Fruit fly (Drosophila melanogaster): ENCODE data around the gene CG7857.

Gene CG7857

DNA sequence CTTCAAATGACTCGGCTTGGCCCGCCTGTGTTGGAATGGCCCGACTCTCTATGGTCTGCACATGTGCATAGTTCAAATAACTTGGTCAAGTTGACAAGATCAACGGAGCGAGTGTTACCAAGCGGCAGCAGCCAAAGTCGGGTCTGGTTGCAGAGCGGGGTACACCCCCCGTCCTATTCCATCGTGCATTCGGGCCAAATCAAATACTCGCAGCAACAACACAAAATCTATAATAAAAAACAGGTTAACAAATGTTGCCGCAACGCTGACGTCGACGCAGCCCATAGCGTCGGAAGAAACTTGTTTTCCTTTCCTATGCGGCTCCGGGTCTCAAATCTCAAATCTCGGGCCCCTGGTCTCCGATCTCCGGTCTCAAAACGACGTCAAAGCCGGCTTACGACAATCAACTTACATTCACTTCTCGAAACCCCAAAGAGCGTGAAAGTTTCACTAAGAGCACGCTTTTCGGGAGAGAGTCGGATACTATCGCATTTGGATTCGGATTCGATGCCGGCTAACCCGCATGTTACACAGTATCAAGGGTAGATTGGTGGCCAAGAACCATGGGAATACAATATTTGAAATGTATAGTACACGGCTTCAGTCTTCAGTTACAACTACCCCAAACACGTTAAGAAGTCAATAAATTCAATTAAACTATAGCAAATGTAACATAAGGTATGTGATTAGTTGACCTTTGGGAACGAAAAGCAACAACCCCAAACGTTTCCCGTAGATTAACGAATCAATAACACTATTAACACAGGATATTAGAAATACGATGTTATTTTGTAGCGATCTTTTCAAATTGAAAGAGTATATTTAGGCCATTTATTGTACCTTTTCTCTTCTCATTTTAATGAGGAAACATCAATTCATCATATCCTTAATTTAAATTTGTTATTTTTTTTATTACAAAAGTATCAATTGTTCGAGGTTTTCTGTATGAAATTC lies 29.9 kb upstream of the CG7857 start:
- no peak for TF ChIP-seq CrebB (tag; optimal IDR thresholded peaks at IDR 0.05)
- peak; percentile 6 for TF ChIP-seq CG5180 (GFP tag; optimal IDR thresholded peaks at IDR 0.05)
- peak; percentile 59 for TF ChIP-seq CG8944 (GFP tag; optimal IDR thresholded peaks at IDR 0.05)
- peak; percentile 31; the same call in 1 of the 3 replicates for TF ChIP-seq CG34224 (GFP tag; IDR thresholded peaks at IDR 0.05; ENCODE audit: partially characterized antibody)
- no peak for TF ChIP-seq CG8478 (optimal IDR thresholded peaks at IDR 0.05)
- peak; percentile 17; the same call in 1 of the 3 replicates for TF ChIP-seq CG11695 (GFP tag; IDR thresholded peaks at IDR 0.05)
- TF ChIP-seq abd-A (tag; optimal IDR thresholded peaks at IDR 0.05), result peak; percentile 28
- peak; percentile 73 for TF ChIP-seq grau (tag; optimal IDR thresholded peaks at IDR 0.05)
- TF ChIP-seq CG7556 (GFP tag; optimal IDR thresholded peaks at IDR 0.05), result peak; percentile 92
- TF ChIP-seq CG11247 (GFP tag; IDR thresholded peaks at IDR 0.05), result no peak
- TF ChIP-seq tll (GFP tag; optimal IDR thresholded peaks at IDR 0.05), result no peak
- peak; percentile 3 for TF ChIP-seq exex (tag; optimal IDR thresholded peaks at IDR 0.05)
- TF ChIP-seq CG7372 (GFP tag; IDR thresholded peaks at IDR 0.05), result peak; percentile 44; the same call in 1 of the 2 replicates
- TF ChIP-seq Dll (GFP tag; IDR thresholded peaks at IDR 0.05; ENCODE audit: partially characterized antibody), result 0 out of 4 replicates have a peak, but pooled peaks have one; percentile 5
- peak; percentile 68 for TF ChIP-seq Abd-B (GFP tag; optimal IDR thresholded peaks at IDR 0.05)
- TF ChIP-seq CG2889 (GFP tag; IDR thresholded peaks at IDR 0.05), result no peak
- peak; percentile 3 for TF ChIP-seq CG13894 (tag; optimal IDR thresholded peaks at IDR 0.05)
- peak; percentile 15 for TF ChIP-seq CG10431 (GFP tag; optimal IDR thresholded peaks at IDR 0.05)
- TF ChIP-seq CG18011 (GFP tag; optimal IDR thresholded peaks at IDR 0.05), result peak; percentile 11
- no peak for TF ChIP-seq wek (GFP tag; optimal IDR thresholded peaks at IDR 0.05)
- peak; percentile 27 for TF ChIP-seq CG6683 (GFP tag; optimal IDR thresholded peaks at IDR 0.05)
- peak; percentile 15; the same call in 1 of the 2 replicates for TF ChIP-seq Atf6 (GFP tag; IDR thresholded peaks at IDR 0.05)
- TF ChIP-seq CG6272 (GFP tag; IDR thresholded peaks at IDR 0.05), result no peak; the same call in 1 of the 2 replicates
- TF ChIP-seq oc (tag; optimal IDR thresholded peaks at IDR 0.05), result no peak
- peak; percentile 52 for TF ChIP-seq CG9609 (GFP tag; optimal IDR thresholded peaks at IDR 0.05)
- no peak for TF ChIP-seq Nf-YA (GFP tag; IDR thresholded peaks at IDR 0.05)
- peak in 1 of 2 experiments; percentile 28 for TF ChIP-seq crp (GFP tag; optimal IDR thresholded peaks at IDR 0.05)
- TF ChIP-seq Lhr (GFP tag; optimal IDR thresholded peaks at IDR 0.05), result peak; percentile 26
- no peak for TF ChIP-seq CG7963 (GFP tag; IDR thresholded peaks at IDR 0.05; ENCODE audit: partially characterized antibody)
- peak; percentile 9 for TF ChIP-seq tx (GFP tag; optimal IDR thresholded peaks at IDR 0.05)
- TF ChIP-seq gcm2 (GFP tag; optimal IDR thresholded peaks at IDR 0.05), result no peak
- TF ChIP-seq CG7786 (GFP tag; optimal IDR thresholded peaks at IDR 0.05), result peak; percentile 42
- peak; percentile 38 for TF ChIP-seq btn (GFP tag; optimal IDR thresholded peaks at IDR 0.05)
- TF ChIP-seq CG8290 (GFP tag; optimal IDR thresholded peaks at IDR 0.05), result peak; percentile 41
- peak in 1 of 2 experiments; percentile 46 for TF ChIP-seq CG8290 (tag; optimal IDR thresholded peaks at IDR 0.05)
- TF ChIP-seq CG15073 (GFP tag; optimal IDR thresholded peaks at IDR 0.05), result no peak
- peak; percentile 29; the same call in 1 of the 2 replicates for TF ChIP-seq H2.0 (GFP tag; IDR thresholded peaks at IDR 0.05)
- TF ChIP-seq Hr51 (GFP tag; optimal IDR thresholded peaks at IDR 0.05), result peak in 1 of 2 experiments; percentile 77
- TF ChIP-seq org-1 (GFP tag; optimal IDR thresholded peaks at IDR 0.05), result peak; percentile 65
- TF ChIP-seq CG8388 (GFP tag; optimal IDR thresholded peaks at IDR 0.05), result peak; percentile 49
- peak; percentile 15 for TF ChIP-seq Six4 (GFP tag; optimal IDR thresholded peaks at IDR 0.05)
- TF ChIP-seq psq (GFP tag; optimal IDR thresholded peaks at IDR 0.05), result peak; percentile 20
- peak; percentile 13 for TF ChIP-seq HLHmδ (GFP tag; optimal IDR thresholded peaks at IDR 0.05)
- no peak for TF ChIP-seq Hr39 (optimal IDR thresholded peaks at IDR 0.05)
- no peak for TF ChIP-seq gsb (GFP tag; IDR thresholded peaks at IDR 0.05)
- TF ChIP-seq Chrac-16 (GFP tag; optimal IDR thresholded peaks at IDR 0.05), result peak; percentile 53
- no peak for TF ChIP-seq ssp (GFP tag; IDR thresholded peaks at IDR 0.05)
- peak; percentile 63 for TF ChIP-seq dmrt99B (tag; optimal IDR thresholded peaks at IDR 0.05)
